Worm (Caenorhabditis elegans): Measurements from ENCODE around the gene T02D1.7.
A peak's percentile ranks its signal among the peaks of the same experiment; 100 is the strongest.

T02D1.7 gene

ce11 chrIV:17437038-17437437 is 30.1 kb upstream of the T02D1.7 start, which contains the start of gene C06A12.8 (continued):
- TF ChIP-seq nhr-85 (tag) = no peak

ce11 chrIV:17436552-17436951 is 29.6 kb upstream of the T02D1.7 start, which contains the start of gene gcy-27:
gcy-27 (minus strand) TSS chrIV:17436652.
- TF ChIP-seq rnt-1 (tag; optimal IDR thresholded peaks at IDR 0.05) (no peak), mdl-1 (tag; optimal IDR thresholded peaks at IDR 0.05) (no peak), irx-1 (tag; optimal IDR thresholded peaks at IDR 0.05) (no peak), hpl-2 (GFP tag; optimal IDR thresholded peaks at IDR 0.05) (no peak), ces-1 (GFP tag; optimal IDR thresholded peaks at IDR 0.05) (no peak), unc-98 (GFP tag; IDR thresholded peaks at IDR 0.05) (no peak), aha-1 (tag; optimal IDR thresholded peaks at IDR 0.05) (no peak), aly-2 (tag; optimal IDR thresholded peaks at IDR 0.05) (no peak), lin-13 (GFP tag; optimal IDR thresholded peaks at IDR 0.05) (no peak), pag-3 (tag; optimal IDR thresholded peaks at IDR 0.05; ENCODE audit: borderline replicate concordance, insufficient read depth) (no peak)

- TF ChIP-seq zag-1 (tag; optimal IDR thresholded peaks at IDR 0.05) = no peak
- peak; percentile 51 for TF ChIP-seq nhr-85 (tag)
Observed at ce11 chrIV:17435228-17435627, 28.3 kb upstream of the T02D1.7 start.

ce11 chrIV:17432223-17432826 is 25.4 kb upstream of the T02D1.7 start:
- TF ChIP-seq pag-3 (tag; optimal IDR thresholded peaks at IDR 0.05; ENCODE audit: borderline replicate concordance, insufficient read depth) = no peak
- peak; percentile 49 for TF ChIP-seq elt-2 (tag; optimal IDR thresholded peaks at IDR 0.05)

ce11 chrIV:17431287-17431686 is 24.4 kb upstream of the T02D1.7 start, which contains the start of gene lact-6:
lact-6 (minus strand) TSS chrIV:17431387.
- no peak for TF ChIP-seq sup-37 (GFP tag; optimal IDR thresholded peaks at IDR 0.05)
- no peak for TF ChIP-seq elt-3 (tag; optimal IDR thresholded peaks at IDR 0.05)
- TF ChIP-seq alr-1 (tag; optimal IDR thresholded peaks at IDR 0.05; ENCODE audit: borderline replicate concordance) = no peak
- TF ChIP-seq snpc-4 (tag; optimal IDR thresholded peaks at IDR 0.05) = no peak
- no peak for TF ChIP-seq jun-1 (tag; optimal IDR thresholded peaks at IDR 0.05)
- TF ChIP-seq mab-9 (GFP tag; IDR thresholded peaks at IDR 0.05) = no peak
- TF ChIP-seq mep-1 (tag; optimal IDR thresholded peaks at IDR 0.05) = no peak
- TF ChIP-seq lin-35 (GFP tag; optimal IDR thresholded peaks at IDR 0.05) = no peak
- TF ChIP-seq nhr-76 (tag; optimal IDR thresholded peaks at IDR 0.05) = no peak
- TF ChIP-seq efl-3 (GFP tag; optimal IDR thresholded peaks at IDR 0.05) = no peak
- TF ChIP-seq isw-1 (GFP tag; IDR thresholded peaks at IDR 0.05) = no peak
- no peak for TF ChIP-seq nhr-19 (GFP tag; conservative IDR thresholded peaks at IDR 0.05)

ce11 chrIV:17427423-17427822 is 20.5 kb upstream of the T02D1.7 start, which contains the start of gene C06A12.3:
C06A12.3 (plus strand) TSS chrIV:17427723.
- no peak for TF ChIP-seq nhr-71 (tag; optimal IDR thresholded peaks at IDR 0.05)
- TF ChIP-seq ceh-88 (GFP tag; IDR thresholded peaks at IDR 0.05) = no peak
- no peak for TF ChIP-seq nhr-90 (tag; optimal IDR thresholded peaks at IDR 0.05; ENCODE audit: poor library complexity)
- TF ChIP-seq unc-62 (GFP tag; optimal IDR thresholded peaks at IDR 0.05) = no peak
- no peak for TF ChIP-seq ceh-90 (tag; optimal IDR thresholded peaks at IDR 0.05)
- no peak for TF ChIP-seq sptf-1 (tag; optimal IDR thresholded peaks at IDR 0.05)
- TF ChIP-seq hlh-17 (GFP tag; optimal IDR thresholded peaks at IDR 0.05; ENCODE audit: borderline replicate concordance) = no peak
- TF ChIP-seq fkh-10 (GFP tag; optimal IDR thresholded peaks at IDR 0.05) = no peak
- no peak for TF ChIP-seq vab-15 (tag; optimal IDR thresholded peaks at IDR 0.05)
- no peak for TF ChIP-seq lin-13 (GFP tag; optimal IDR thresholded peaks at IDR 0.05)
- TF ChIP-seq mdl-1 (tag; optimal IDR thresholded peaks at IDR 0.05) = no peak
- no peak for TF ChIP-seq C04F5.9 (tag; optimal IDR thresholded peaks at IDR 0.05)
- TF ChIP-seq ets-5 (GFP tag; IDR thresholded peaks at IDR 0.05) = no peak
